Worm (Caenorhabditis elegans) whole organism, L4 larva: Measurements from ENCODE around the gene srg-33.

ENCODE experiments used
- D1046.2 ChIP-seq: fragments of 200-800 bp; sonication (Bioruptor generic); IDR thresholded peaks from 2 replicates; pipeline ENCODE4 v1.3.6; 2022; ENCODE audit warnings: missing genetic modification characterization, missing compliant biosample characterization
- F49E8.2 ChIP-seq: sonication (generic microtip); optimal IDR thresholded peaks from 2 replicates; lab custom pipeline; 2016; ENCODE audit warnings: missing compliant biosample characterization, mild to moderate bottlenecking, missing genetic modification characterization, borderline replicate concordance
- R02D3.7 ChIP-seq: fragments of 150-350 bp; sonication (generic microtip); optimal IDR thresholded peaks from 3 replicates; lab custom pipeline; 2014; ENCODE audit warnings: missing biosample characterization, missing genetic modification characterization
- T26A8.4 ChIP-seq: fragments of 200-800 bp; sonication (Bioruptor generic); IDR thresholded peaks from 2 replicates; pipeline ENCODE4 v1.3.6; 2022; ENCODE audit warnings: missing genetic modification characterization, missing compliant biosample characterization
- ceh-82 ChIP-seq: sonication (generic microtip); optimal IDR thresholded peaks from 2 replicates; lab custom pipeline; 2017; ENCODE audit warnings: missing biosample characterization, missing genetic modification characterization
- lim-7 ChIP-seq: fragments of 200-800 bp; sonication (Bioruptor generic); IDR thresholded peaks from 2 replicates; pipeline ENCODE4 v1.3.6; 2022; ENCODE audit warnings: missing genetic modification characterization, missing compliant biosample characterization
- lin-39 ChIP-seq: fragments of 150-350 bp; optimal IDR thresholded peaks from 2 replicates; lab custom pipeline; 2014; ENCODE audit warnings: missing biosample characterization, missing genetic modification reagents, missing genetic modification characterization
- mep-1 ChIP-seq: fragments of 150-350 bp; sonication (generic microtip); optimal IDR thresholded peaks from 3 replicates; lab custom pipeline; 2014; ENCODE audit warnings: missing biosample characterization, missing genetic modification characterization
- nhr-102 ChIP-seq: sonication (generic microtip); optimal IDR thresholded peaks from 2 replicates; lab custom pipeline; 2016; ENCODE audit warnings: mild to moderate bottlenecking, missing genetic modification characterization, moderate library complexity, missing compliant biosample characterization
- nhr-237 ChIP-seq: sonication (generic microtip); optimal IDR thresholded peaks from 2 replicates; lab custom pipeline; 2017; ENCODE audit warnings: missing biosample characterization, missing genetic modification characterization
- nhr-28 ChIP-seq: fragments of 150-350 bp; optimal IDR thresholded peaks from 2 replicates; lab custom pipeline; 2014; ENCODE audit warnings: missing biosample characterization, missing genetic modification characterization
- nhr-77 ChIP-seq: fragments of 150-350 bp; optimal IDR thresholded peaks from 2 replicates; lab custom pipeline; 2014; ENCODE audit warnings: missing biosample characterization, missing genetic modification characterization
- sdz-12 ChIP-seq: fragments of 200-800 bp; sonication (Bioruptor generic); optimal IDR thresholded peaks from 2 replicates; lab custom pipeline; 2018; ENCODE audit warnings: mild to moderate bottlenecking, missing genetic modification characterization, missing compliant biosample characterization

- no peak for TF ChIP-seq R02D3.7
- no peak for TF ChIP-seq nhr-237 (tag; lab: Kevin White, UChicago)
- no peak for TF ChIP-seq lin-39 (tag; lab: Kevin White, UChicago)
- TF ChIP-seq T26A8.4 (GFP tag; lab: Robert Waterston, UW): no peak
- no peak for TF ChIP-seq F49E8.2
- TF ChIP-seq D1046.2 (GFP tag; lab: Robert Waterston, UW): no peak
- TF ChIP-seq lim-7: no peak
- no peak for TF ChIP-seq mep-1
- no peak for TF ChIP-seq nhr-28 (tag; lab: Kevin White, UChicago)
- no peak for TF ChIP-seq nhr-77 (tag; lab: Kevin White, UChicago)
- TF ChIP-seq ceh-82 (tag; lab: Kevin White, UChicago): no peak
- no peak for TF ChIP-seq nhr-102 (tag; lab: Kevin White, UChicago)
- no peak for TF ChIP-seq sdz-12 (GFP tag; lab: Kevin White, UChicago)
These were observed 31.7 kb downstream of the srg-33 start for ce11 chrV:8323545-8323944.
